Fruit fly (Drosophila melanogaster): ENCODE data around the gene hng3.

dm6 chr3L:695510-695909 is 59.8 kb downstream of the hng3 start:
- TF ChIP-seq acj6 (GFP tag; optimal IDR thresholded peaks at IDR 0.05) (no peak), fkh (GFP tag; optimal IDR thresholded peaks at IDR 0.05) (no peak), CG1621 (tag; optimal IDR thresholded peaks at IDR 0.05) (no peak), achi (GFP tag; optimal IDR thresholded peaks at IDR 0.05) (no peak), CG15336 (GFP tag; IDR thresholded peaks at IDR 0.05) (no peak), net (GFP tag; optimal IDR thresholded peaks at IDR 0.05) (no peak), OdsH (GFP tag; optimal IDR thresholded peaks at IDR 0.05) (no peak), pdm3 (GFP tag; optimal IDR thresholded peaks at IDR 0.05) (no peak), cyc (GFP tag; optimal IDR thresholded peaks at IDR 0.05) (no peak), Sox102F (GFP tag; optimal IDR thresholded peaks at IDR 0.05) (no peak)

Data from whole organism, prepupa.